Fruit fly (Drosophila melanogaster) whole organism, adult: ENCODE results near the gene bora.

Source experiments
- CG12768 ChIP-seq: fragments of 200-800 bp; sonication (Bioruptor generic); optimal IDR thresholded peaks from 2 replicates; lab custom pipeline; 2017; ENCODE audit warnings: missing biosample characterization, missing genetic modification characterization, mild to moderate bottlenecking, moderate library complexity, missing genetic modification reagents
- CG14711 ChIP-seq: fragments of 200-800 bp; sonication (Bioruptor generic); optimal IDR thresholded peaks from 2 replicates; lab custom pipeline; 2018; ENCODE audit warnings: missing biosample characterization, mild to moderate bottlenecking, missing genetic modification characterization, moderate library complexity
- CG33017 ChIP-seq: fragments of 200-800 bp; sonication (Bioruptor generic); optimal IDR thresholded peaks from 2 replicates; lab custom pipeline; 2018; ENCODE audit warnings: missing biosample characterization, mild to moderate bottlenecking, missing genetic modification characterization, moderate library complexity
- kay ChIP-seq: fragments of 200-800 bp; sonication (Bioruptor generic); peaks from one replicate; lab custom pipeline; 2016; ENCODE audit warnings: missing biosample characterization, missing genetic modification characterization, borderline replicate concordance
- pad ChIP-seq: fragments of 200-800 bp; sonication (Bioruptor generic); optimal IDR thresholded peaks from 3 replicates; lab custom pipeline; 2017; ENCODE audit warnings: missing biosample characterization, missing genetic modification characterization, mild to moderate bottlenecking, moderate library complexity, missing genetic modification reagents
- tj ChIP-seq: fragments of 200-800 bp; sonication (Bioruptor generic); optimal IDR thresholded peaks from 3 replicates; lab custom pipeline; 2017; ENCODE audit warnings: missing biosample characterization, mild to moderate bottlenecking, missing genetic modification characterization, moderate library complexity

DNA sequence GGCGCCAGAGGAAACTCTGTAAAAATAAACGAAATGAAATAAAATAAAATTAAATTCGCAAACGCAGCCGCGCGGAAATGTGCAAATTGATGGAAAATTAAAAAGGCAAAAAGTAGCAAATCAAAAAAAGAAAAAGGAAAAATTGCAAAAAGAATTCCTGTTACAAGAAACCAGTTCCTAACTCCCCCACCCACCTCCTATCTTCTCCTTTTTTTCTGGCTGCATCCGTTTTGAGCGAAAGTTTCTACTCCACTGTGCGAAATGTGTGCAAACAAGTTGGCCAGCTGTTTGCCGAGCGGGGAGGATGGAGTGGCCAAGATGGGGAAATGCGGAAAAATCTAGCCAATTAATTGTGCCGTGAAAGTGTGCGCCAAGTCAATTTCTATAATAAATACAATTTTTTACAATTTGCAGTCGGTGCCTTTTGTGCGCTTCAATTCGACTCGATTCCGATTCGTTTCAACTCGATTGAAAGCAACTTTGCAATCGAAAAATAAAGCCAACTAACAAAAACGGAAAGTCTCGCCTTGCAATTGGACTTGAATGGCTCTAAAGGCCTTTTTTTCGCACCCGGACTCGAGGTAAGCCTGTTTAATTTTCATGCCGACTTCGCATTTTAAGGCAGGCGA is 4.1 kb downstream of the bora start:
- no peak for TF ChIP-seq kay (GFP tag; lab: Kevin White, UChicago)
- TF ChIP-seq tj: peak; percentile 21
- TF ChIP-seq pad: no peak
- no peak for TF ChIP-seq CG12768 (GFP tag; lab: Kevin White, UChicago)
- no peak for TF ChIP-seq CG14711 (tag; lab: Kevin White, UChicago)
- no peak for TF ChIP-seq CG33017 (tag; lab: Kevin White, UChicago)
